Worm (Caenorhabditis elegans) whole organism, L1 larva: ENCODE data around the gene pcn-1.

ENCODE experiments used
- aly-2 ChIP-seq: fragments of 150-350 bp; optimal IDR thresholded peaks from 2 replicates; lab custom pipeline; 2014; ENCODE audit warnings: missing biosample characterization, missing genetic modification characterization
- dsc-1 ChIP-seq: sonication (generic microtip); optimal IDR thresholded peaks from 2 replicates; lab custom pipeline; 2016; ENCODE audit warnings: mild to moderate bottlenecking, missing genetic modification characterization, missing compliant biosample characterization
- egl-27 ChIP-seq, 2 experiments: fragments of 150-350 bp in 1 of 2; sonication (generic microtip); optimal IDR thresholded peaks; 3 replicates each; lab custom pipeline; 2017 to 2018; ENCODE audit warnings: missing biosample characterization in 2 of 2, missing genetic modification characterization in 2 of 2, missing genetic modification reagents in 2 of 2
- fkh-10 ChIP-seq: sonication (generic microtip); optimal IDR thresholded peaks from 2 replicates; lab custom pipeline; 2017; ENCODE audit warnings: missing biosample characterization, missing genetic modification reagents, missing genetic modification characterization
- fkh-8 ChIP-seq: sonication (generic microtip); optimal IDR thresholded peaks from 2 replicates; lab custom pipeline; 2016; ENCODE audit warnings: mild to moderate bottlenecking, missing genetic modification characterization, missing compliant biosample characterization
- hlh-17 ChIP-seq: fragments of 200-800 bp; sonication (Bioruptor generic); optimal IDR thresholded peaks from 2 replicates; lab custom pipeline; 2018; ENCODE audit warnings: missing genetic modification characterization, mild to moderate bottlenecking, missing compliant biosample characterization, moderate library complexity, borderline replicate concordance
- jun-1 ChIP-seq: fragments of 150-350 bp; optimal IDR thresholded peaks from 2 replicates; lab custom pipeline; 2014; ENCODE audit warnings: missing biosample characterization, missing genetic modification reagents, missing genetic modification characterization
- lin-13 ChIP-seq: fragments of 150-350 bp; optimal IDR thresholded peaks from 2 replicates; lab custom pipeline; 2014; ENCODE audit warnings: missing biosample characterization, missing genetic modification reagents, missing genetic modification characterization
- lin-14 ChIP-seq: fragments of 200-800 bp; sonication (Bioruptor generic); optimal IDR thresholded peaks from 2 replicates; lab custom pipeline; 2018; ENCODE audit warnings: mild to moderate bottlenecking, missing genetic modification characterization, moderate library complexity, missing compliant biosample characterization
- lsy-2 ChIP-seq, 2 experiments: fragments of 150-350 bp; optimal IDR thresholded peaks; 2 replicates each; lab custom pipeline; 2014; ENCODE audit warnings: missing biosample characterization in 2 of 2, missing genetic modification characterization in 2 of 2
- nhr-76 ChIP-seq: sonication (generic microtip); optimal IDR thresholded peaks from 2 replicates; lab custom pipeline; 2017; ENCODE audit warnings: missing biosample characterization, missing genetic modification characterization
- snpc-4 ChIP-seq: fragments of 150-350 bp; optimal IDR thresholded peaks from 2 replicates; lab custom pipeline; 2014; ENCODE audit warnings: missing biosample characterization, missing genetic modification characterization
- tbx-2 ChIP-seq: sonication (generic microtip); optimal IDR thresholded peaks from 2 replicates; lab custom pipeline; 2016; ENCODE audit warnings: missing genetic modification characterization, missing compliant biosample characterization

DNA sequence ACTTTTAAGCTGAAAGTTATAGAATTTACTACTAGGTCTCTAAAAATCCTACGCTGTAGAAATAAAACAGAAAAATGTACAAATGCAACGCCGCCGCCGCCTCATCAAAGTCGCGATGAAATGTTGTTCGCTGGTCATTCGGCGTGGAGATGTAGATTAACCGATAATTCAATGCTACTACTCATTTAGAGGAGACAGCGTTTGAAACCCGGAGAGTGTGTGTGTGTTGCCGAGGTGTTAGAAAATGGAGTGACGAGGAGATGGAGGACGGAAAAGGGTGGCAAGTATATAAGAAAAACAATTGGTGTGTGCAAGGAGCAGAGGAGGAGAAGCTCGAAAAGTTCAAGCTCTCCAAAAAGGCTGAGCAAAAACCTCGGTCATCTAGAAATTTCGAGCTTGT is 3.0 kb upstream of the pcn-1 start:
- TF ChIP-seq lin-14 (GFP tag; lab: Kevin White, UChicago) (peak; percentile 57), dsc-1 (tag; lab: Kevin White, UChicago) (no peak), snpc-4 (tag; lab: Kevin White, UChicago) (no peak), nhr-76 (tag; lab: Kevin White, UChicago) (no peak), jun-1 (tag; lab: Kevin White, UChicago) (no peak), egl-27 (tag; optimal IDR thresholded peaks at IDR 0.05; lab: Kevin White, UChicago) (no peak), tbx-2 (tag; lab: Kevin White, UChicago) (no peak), lin-13 (GFP tag; lab: Kevin White, UChicago) (no peak), hlh-17 (GFP tag; lab: Kevin White, UChicago) (no peak), lsy-2 (tag; optimal IDR thresholded peaks at IDR 0.05; lab: Kevin White, UChicago) (no peak), fkh-8 (tag; lab: Kevin White, UChicago) (peak; percentile 2), fkh-10 (GFP tag; lab: Kevin White, UChicago) (no peak), aly-2 (tag; lab: Kevin White, UChicago) (no peak)
